Fruit fly (Drosophila melanogaster) whole organism, embryonic: ENCODE measurements around the gene CG10035.

Experiments used
- CG10209 ChIP-seq: fragments of 200-800 bp; sonication (Bioruptor generic); optimal IDR thresholded peaks from 3 replicates; lab custom pipeline; 2017; ENCODE audit warnings: missing biosample characterization, mild to moderate bottlenecking, missing genetic modification characterization, missing genetic modification reagents
- CG1024 ChIP-seq: fragments of 200-800 bp; sonication (Bioruptor generic); IDR thresholded peaks from 2 replicates; pipeline ENCODE4 v1.3.6; 2022; ENCODE audit warnings: missing biosample characterization, missing genetic modification characterization
- CG12769 ChIP-seq: fragments of 200-800 bp; sonication (Bioruptor generic); optimal IDR thresholded peaks from 2 replicates; lab custom pipeline; 2019; ENCODE audit warnings: missing biosample characterization, mild to moderate bottlenecking, missing genetic modification characterization, moderate library complexity
- CG13123 ChIP-seq: fragments of 200-800 bp; sonication (Bioruptor generic); optimal IDR thresholded peaks from 2 replicates; lab custom pipeline; 2016; ENCODE audit warnings: missing biosample characterization, missing genetic modification characterization
- CG13624 ChIP-seq: fragments of 200-800 bp; sonication (Bioruptor generic); optimal IDR thresholded peaks from 2 replicates; lab custom pipeline; 2016; ENCODE audit warnings: missing biosample characterization, missing genetic modification characterization
- CG15011 ChIP-seq: fragments of 200-800 bp; sonication (Bioruptor generic); optimal IDR thresholded peaks from 3 replicates; lab custom pipeline; 2018; ENCODE audit warnings: missing biosample characterization, mild to moderate bottlenecking, missing genetic modification characterization
- CG16779 ChIP-seq: fragments of 200-800 bp; sonication (Bioruptor generic); IDR thresholded peaks from 2 replicates; pipeline ENCODE4 v1.3.6; 2022; ENCODE audit warnings: missing biosample characterization, missing genetic modification characterization
- CG16815 ChIP-seq: fragments of 200-800 bp; sonication (Bioruptor generic); optimal IDR thresholded peaks from 3 replicates; lab custom pipeline; 2017; ENCODE audit warnings: missing biosample characterization, mild to moderate bottlenecking, missing genetic modification characterization
- CG17568 ChIP-seq: fragments of 200-800 bp; sonication (Bioruptor generic); optimal IDR thresholded peaks from 2 replicates; lab custom pipeline; 2018; ENCODE audit warnings: missing biosample characterization, mild to moderate bottlenecking, missing genetic modification characterization, moderate library complexity
- CG18476 ChIP-seq: fragments of 200-800 bp; sonication (Bioruptor generic); optimal IDR thresholded peaks from 2 replicates; lab custom pipeline; 2016; ENCODE audit warnings: missing biosample characterization, mild to moderate bottlenecking, missing genetic modification characterization
- CG2202 ChIP-seq: fragments of 200-800 bp; sonication (Bioruptor generic); optimal IDR thresholded peaks from 2 replicates; lab custom pipeline; 2018; ENCODE audit warnings: missing biosample characterization, mild to moderate bottlenecking, missing genetic modification characterization
- CG2875 ChIP-seq: fragments of 200-800 bp; sonication (Bioruptor generic); optimal IDR thresholded peaks from 2 replicates; lab custom pipeline; 2017; ENCODE audit warnings: missing biosample characterization, mild to moderate bottlenecking, missing genetic modification characterization, missing genetic modification reagents
- CG30020 ChIP-seq: fragments of 200-800 bp; optimal IDR thresholded peaks from 2 replicates; lab custom pipeline; 2019; ENCODE audit warnings: missing biosample characterization, mild to moderate bottlenecking, missing genetic modification characterization, moderate library complexity
- CG3281 ChIP-seq: fragments of 200-800 bp; sonication (Bioruptor generic); optimal IDR thresholded peaks from 3 replicates; lab custom pipeline; 2017; ENCODE audit warnings: missing biosample characterization, mild to moderate bottlenecking, missing genetic modification characterization
- CG3407 ChIP-seq: fragments of 200-800 bp; sonication (Bioruptor generic); optimal IDR thresholded peaks from 2 replicates; lab custom pipeline; 2018; ENCODE audit warnings: missing biosample characterization, mild to moderate bottlenecking, missing genetic modification characterization
- CG4707 ChIP-seq: fragments of 200-800 bp; sonication (Bioruptor generic); optimal IDR thresholded peaks from 2 replicates; lab custom pipeline; 2018; ENCODE audit warnings: missing biosample characterization, mild to moderate bottlenecking, missing genetic modification characterization, moderate library complexity
- CG4820 ChIP-seq: fragments of 200-800 bp; sonication (Bioruptor generic); optimal IDR thresholded peaks from 3 replicates; lab custom pipeline; 2016; ENCODE audit warnings: missing biosample characterization, missing genetic modification characterization
- CG6175 ChIP-seq: fragments of 200-800 bp; sonication (Bioruptor generic); IDR thresholded peaks from 3 replicates; pipeline ENCODE4 v1.3.6; 2022; ENCODE audit warnings: missing biosample characterization, missing genetic modification characterization
- CG6765 ChIP-seq: fragments of 200-800 bp; sonication (Bioruptor generic); optimal IDR thresholded peaks from 3 replicates; lab custom pipeline; 2017; ENCODE audit warnings: missing biosample characterization, mild to moderate bottlenecking, missing genetic modification characterization
- CG8944 ChIP-seq: fragments of 200-800 bp; sonication (Bioruptor generic); optimal IDR thresholded peaks from 3 replicates; lab custom pipeline; 2016; ENCODE audit warnings: missing biosample characterization, missing genetic modification characterization
- CTCF ChIP-seq: fragments of 200-800 bp; sonication (Bioruptor generic); optimal IDR thresholded peaks from 2 replicates; lab custom pipeline; 2017; ENCODE audit warnings: missing biosample characterization, mild to moderate bottlenecking, missing genetic modification characterization, moderate library complexity
- Deaf1 ChIP-seq: fragments of 200-800 bp; optimal IDR thresholded peaks from 3 replicates; lab custom pipeline; 2019; ENCODE audit warnings: missing biosample characterization, mild to moderate bottlenecking, missing genetic modification characterization, moderate library complexity
- Ets97D ChIP-seq: fragments of 200-800 bp; sonication (Bioruptor generic); optimal IDR thresholded peaks from 3 replicates; lab custom pipeline; 2016; ENCODE audit warnings: missing biosample characterization, missing genetic modification characterization
- Fer2 ChIP-seq: fragments of 200-800 bp; sonication (Bioruptor generic); optimal IDR thresholded peaks from 2 replicates; lab custom pipeline; 2018; ENCODE audit warnings: missing biosample characterization, mild to moderate bottlenecking, missing genetic modification characterization, moderate library complexity
- NC2β ChIP-seq: fragments of 200-800 bp; sonication (Bioruptor generic); optimal IDR thresholded peaks from 2 replicates; lab custom pipeline; 2016; ENCODE audit warnings: missing biosample characterization, missing genetic modification characterization
- Nf-YA ChIP-seq: fragments of 200-800 bp; sonication (Bioruptor generic); IDR thresholded peaks from 2 replicates; pipeline ENCODE4 v1.3.6; 2022; ENCODE audit warnings: missing biosample characterization, missing genetic modification characterization
- Nf-YB ChIP-seq: fragments of 200-800 bp; sonication (Bioruptor generic); optimal IDR thresholded peaks from 3 replicates; lab custom pipeline; 2019; ENCODE audit warnings: missing biosample characterization, mild to moderate bottlenecking, missing genetic modification characterization, moderate library complexity
- Nf-YC ChIP-seq: fragments of 200-800 bp; optimal IDR thresholded peaks from 3 replicates; lab custom pipeline; 2019; ENCODE audit warnings: missing biosample characterization, mild to moderate bottlenecking, missing genetic modification characterization, moderate library complexity
- Pdp1 ChIP-seq, 2 experiments: fragments of 200-800 bp; sonication (Bioruptor generic); optimal IDR thresholded peaks; 3 replicates each; lab custom pipeline; 2016; ENCODE audit warnings: missing biosample characterization in 2 of 2, missing genetic modification characterization in 2 of 2, mild to moderate bottlenecking in 1 of 2, moderate library complexity in 1 of 2
- Rfx ChIP-seq: fragments of 200-800 bp; sonication (Bioruptor generic); IDR thresholded peaks from 2 replicates; pipeline ENCODE4 v1.3.6; 2022; ENCODE audit warnings: missing biosample characterization, missing genetic modification characterization
- Taf1 ChIP-seq: fragments of 200-800 bp; sonication (Bioruptor generic); IDR thresholded peaks from 2 replicates; pipeline ENCODE4 v1.3.6; 2022; ENCODE audit warnings: missing biosample characterization, missing genetic modification characterization
- ara ChIP-seq: fragments of 200-800 bp; sonication (Bioruptor generic); IDR thresholded peaks from 2 replicates; pipeline ENCODE4 v1.3.6; 2022; ENCODE audit warnings: missing biosample characterization, missing genetic modification characterization
- cad ChIP-seq: fragments of >200 bp; optimal IDR thresholded peaks from 2 replicates; lab custom pipeline; 2017; ENCODE audit warnings: missing biosample characterization, missing genetic modification characterization
- caup ChIP-seq: fragments of 200-800 bp; sonication (Bioruptor generic); optimal IDR thresholded peaks from 3 replicates; lab custom pipeline; 2017; ENCODE audit warnings: missing biosample characterization, mild to moderate bottlenecking, missing genetic modification characterization, moderate library complexity; ENCODE audit not compliant: severe bottlenecking
- cg ChIP-seq: fragments of 200-800 bp; sonication (Bioruptor generic); optimal IDR thresholded peaks from 3 replicates; lab custom pipeline; 2019; ENCODE audit warnings: missing biosample characterization, mild to moderate bottlenecking, missing genetic modification characterization, moderate library complexity
- corto ChIP-seq: fragments of 200-800 bp; sonication (Bioruptor generic); optimal IDR thresholded peaks from 2 replicates; lab custom pipeline; 2016; ENCODE audit warnings: missing biosample characterization, mild to moderate bottlenecking, missing genetic modification characterization, moderate library complexity
- crol ChIP-seq: fragments of 200-800 bp; sonication (Bioruptor generic); IDR thresholded peaks from 2 replicates; pipeline ENCODE4 v1.3.6; 2022; ENCODE audit warnings: missing biosample characterization, missing genetic modification characterization
- dmrt99B ChIP-seq: fragments of 200-800 bp; sonication (Bioruptor generic); optimal IDR thresholded peaks from 2 replicates; lab custom pipeline; 2018; ENCODE audit warnings: missing biosample characterization, mild to moderate bottlenecking, missing genetic modification characterization, moderate library complexity
- eyg ChIP-seq: fragments of 200-800 bp; sonication (Bioruptor generic); optimal IDR thresholded peaks from 3 replicates; lab custom pipeline; 2016; ENCODE audit warnings: missing biosample characterization, missing genetic modification characterization
- gcm2 ChIP-seq: fragments of 200-800 bp; sonication (Bioruptor generic); optimal IDR thresholded peaks from 2 replicates; lab custom pipeline; 2016; ENCODE audit warnings: missing biosample characterization, missing genetic modification characterization
- gt ChIP-seq: fragments of 200-800 bp; sonication (Bioruptor generic); IDR thresholded peaks from 2 replicates; pipeline ENCODE4 v1.3.6; 2022; ENCODE audit warnings: missing biosample characterization, missing genetic modification characterization
- kah ChIP-seq: fragments of 200-800 bp; sonication (Bioruptor generic); optimal IDR thresholded peaks from 2 replicates; lab custom pipeline; 2018; ENCODE audit warnings: missing biosample characterization, mild to moderate bottlenecking, missing genetic modification characterization
- kay ChIP-seq: fragments of 200-800 bp; sonication (Bioruptor generic); optimal IDR thresholded peaks from 2 replicates; lab custom pipeline; 2016; ENCODE audit warnings: missing biosample characterization, missing genetic modification characterization
- lov ChIP-seq, 2 experiments: fragments of 200-800 bp in 1 of 2; fragments of >200 bp in 1 of 2; sonication (Bioruptor generic) in 1 of 2; IDR thresholded peaks in 1 of 2; optimal IDR thresholded peaks in 1 of 2; 2 replicates in 1 of 2; 3 replicates in 1 of 2; pipeline versions ENCODE4 v1.3.6 to Lab custom; 2017 to 2022; ENCODE audit warnings: missing biosample characterization in 1 of 2, missing genetic modification characterization in 1 of 2
- mam ChIP-seq: fragments of 200-800 bp; sonication (Bioruptor generic); optimal IDR thresholded peaks from 3 replicates; lab custom pipeline; 2016; ENCODE audit warnings: missing biosample characterization, missing genetic modification characterization
- onecut ChIP-seq: fragments of 200-800 bp; sonication (Bioruptor generic); IDR thresholded peaks from 2 replicates; pipeline ENCODE4 v1.3.6; 2022; ENCODE audit warnings: missing biosample characterization, missing genetic modification characterization
- pfk ChIP-seq: fragments of 200-800 bp; sonication (Bioruptor generic); optimal IDR thresholded peaks from 2 replicates; lab custom pipeline; 2018; ENCODE audit warnings: missing biosample characterization, mild to moderate bottlenecking, missing genetic modification characterization, moderate library complexity
- row ChIP-seq: fragments of 200-800 bp; sonication (Bioruptor generic); IDR thresholded peaks from 3 replicates; pipeline ENCODE4 v1.3.6; 2022; ENCODE audit warnings: missing biosample characterization, missing genetic modification characterization
- sna ChIP-seq: fragments of 200-800 bp; sonication (Bioruptor generic); IDR thresholded peaks from 2 replicates; pipeline ENCODE4 v1.3.6; 2022; ENCODE audit warnings: missing biosample characterization, missing genetic modification characterization; ENCODE audit not compliant: partially characterized antibody
- sqz ChIP-seq: fragments of 200-800 bp; sonication (Bioruptor generic); optimal IDR thresholded peaks from 3 replicates; lab custom pipeline; 2018; ENCODE audit warnings: missing biosample characterization, mild to moderate bottlenecking, missing genetic modification characterization

CG10035 gene

dm6 chr3R:12425510-12426309 is 43.2 kb upstream of the CG10035 start, which contains the start of gene Pp1-87B (continued):
- TF ChIP-seq CG2202 (tag; lab: Kevin White, UChicago), result no peak
- no peak for TF ChIP-seq sna (GFP tag; lab: Robert Waterston, UW)
- TF ChIP-seq row, result 0 out of 3 replicates have a peak, but pooled peaks have one; percentile 10
- no peak for TF ChIP-seq eyg (GFP tag; lab: Kevin White, UChicago)
- TF ChIP-seq caup (GFP tag; lab: Kevin White, UChicago), result peak; percentile 28
- TF ChIP-seq NC2β (GFP tag; lab: Kevin White, UChicago), result no peak
- TF ChIP-seq CG13123 (GFP tag; lab: Kevin White, UChicago), result no peak
- TF ChIP-seq gcm2 (GFP tag; lab: Kevin White, UChicago), result no peak
- no peak for TF ChIP-seq ara (GFP tag; lab: Robert Waterston, UW)
- no peak for TF ChIP-seq CG16779 (GFP tag; lab: Robert Waterston, UW)
- no peak for TF ChIP-seq kay (GFP tag; lab: Kevin White, UChicago)
- no peak for TF ChIP-seq CG15011 (GFP tag; lab: Kevin White, UChicago)
- no peak for TF ChIP-seq CG6175 (GFP tag; lab: Robert Waterston, UW)
- no peak for TF ChIP-seq CG2875
- TF ChIP-seq Pdp1 (GFP tag; optimal IDR thresholded peaks at IDR 0.05; lab: Kevin White, UChicago), result peak in 1 of 2 experiments; percentile 73
- no peak for TF ChIP-seq kah (GFP tag; lab: Kevin White, UChicago)
- TF ChIP-seq Ets97D (GFP tag; lab: Kevin White, UChicago), result peak; percentile 94
- no peak for TF ChIP-seq Deaf1 (tag; lab: Kevin White, UChicago)
- no peak for TF ChIP-seq lov (optimal IDR thresholded peaks at IDR 0.05; lab: Kevin White, UChicago)
- TF ChIP-seq lov (GFP tag; IDR thresholded peaks at IDR 0.05; lab: Robert Waterston, UW), result no peak
- TF ChIP-seq CG16815 (GFP tag; lab: Kevin White, UChicago), result no peak
- no peak for TF ChIP-seq CTCF
- no peak for TF ChIP-seq CG1024
- no peak for TF ChIP-seq CG3281 (GFP tag; lab: Kevin White, UChicago)
- TF ChIP-seq CG18476 (GFP tag; lab: Kevin White, UChicago), result no peak
- TF ChIP-seq cg (GFP tag; lab: Kevin White, UChicago), result no peak
- no peak for TF ChIP-seq Taf1 (GFP tag; lab: Robert Waterston, UW)
- TF ChIP-seq sqz (GFP tag; lab: Kevin White, UChicago), result no peak
- no peak for TF ChIP-seq CG8944 (GFP tag; lab: Kevin White, UChicago)
- peak; percentile 45 for TF ChIP-seq CG30020 (tag; lab: Kevin White, UChicago)
- no peak for TF ChIP-seq CG17568
- no peak for TF ChIP-seq pfk
- TF ChIP-seq Nf-YC (tag; lab: Kevin White, UChicago), result peak; percentile 46
- no peak for TF ChIP-seq Fer2 (tag; lab: Kevin White, UChicago)
- TF ChIP-seq gt, result no peak
- no peak for TF ChIP-seq onecut (GFP tag; lab: Robert Waterston, UW)
- TF ChIP-seq Nf-YB (GFP tag; lab: Kevin White, UChicago), result peak; percentile 13
- TF ChIP-seq CG13624 (GFP tag; lab: Kevin White, UChicago), result no peak
- TF ChIP-seq CG4820, result no peak
- TF ChIP-seq CG12769, result no peak
- no peak for TF ChIP-seq mam (GFP tag; lab: Kevin White, UChicago)
- TF ChIP-seq CG6765 (GFP tag; lab: Kevin White, UChicago), result no peak
- peak; percentile 18 for TF ChIP-seq CG10209
- no peak for TF ChIP-seq corto (GFP tag; lab: Kevin White, UChicago)
- TF ChIP-seq Rfx (GFP tag; lab: Robert Waterston, UW), result no peak
- no peak for TF ChIP-seq CG4707 (GFP tag; lab: Kevin White, UChicago)
- no peak for TF ChIP-seq Nf-YA
- TF ChIP-seq cad (GFP tag; lab: Kevin White, UChicago), result no peak
- TF ChIP-seq crol (GFP tag; lab: Robert Waterston, UW), result no peak
- no peak for TF ChIP-seq dmrt99B (tag; lab: Kevin White, UChicago)
- no peak for TF ChIP-seq CG3407 (GFP tag; lab: Kevin White, UChicago)
